Worm (Caenorhabditis elegans) whole organism, L4 larva: ENCODE results near the gene fipr-16.

ENCODE experiments used
- F10B5.3 ChIP-seq: sonication (generic microtip); optimal IDR thresholded peaks from 2 replicates; lab custom pipeline; 2016; ENCODE audit warnings: mild to moderate bottlenecking, missing genetic modification characterization, missing compliant biosample characterization
- Y105C5A.15 ChIP-seq: fragments of 200-800 bp; sonication (Bioruptor generic); IDR thresholded peaks from 2 replicates; pipeline ENCODE4 v1.3.6; 2022; ENCODE audit warnings: missing genetic modification characterization, missing compliant biosample characterization
- Y48G9A.11 ChIP-seq: fragments of 200-800 bp; sonication (Bioruptor generic); IDR thresholded peaks from 2 replicates; pipeline ENCODE4 v1.3.6; 2022; ENCODE audit warnings: missing genetic modification reagents, missing genetic modification characterization, missing compliant biosample characterization
- Y75B8A.6 ChIP-seq: fragments of 200-800 bp; sonication (Bioruptor generic); IDR thresholded peaks from 2 replicates; pipeline ENCODE4 v1.3.6; 2022; ENCODE audit warnings: missing genetic modification reagents, missing genetic modification characterization, missing compliant biosample characterization
- ZK337.2 ChIP-seq: fragments of 200-800 bp; sonication (Bioruptor generic); IDR thresholded peaks from 2 replicates; pipeline ENCODE4 v1.3.6; 2022; ENCODE audit warnings: missing genetic modification reagents, missing genetic modification characterization, missing compliant biosample characterization
- aha-1 ChIP-seq: fragments of 150-350 bp; peaks from one replicate; lab custom pipeline; 2014; ENCODE audit warnings: missing biosample characterization, missing genetic modification characterization
- ama-1 ChIP-seq: fragments of 150-350 bp; optimal IDR thresholded peaks from 2 replicates; lab custom pipeline; 2014; ENCODE audit warnings: inconsistent platforms, mixed read lengths
- ceh-62 ChIP-seq: sonication (generic microtip); optimal IDR thresholded peaks from 2 replicates; lab custom pipeline; 2017; ENCODE audit warnings: missing biosample characterization, missing genetic modification characterization
- ceh-82 ChIP-seq: sonication (generic microtip); optimal IDR thresholded peaks from 2 replicates; lab custom pipeline; 2017; ENCODE audit warnings: missing biosample characterization, missing genetic modification characterization
- ctbp-1 ChIP-seq: fragments of 200-800 bp; sonication (Bioruptor generic); IDR thresholded peaks from 2 replicates; pipeline ENCODE4 v1.3.6; 2022; ENCODE audit warnings: missing genetic modification reagents, missing genetic modification characterization, missing compliant biosample characterization
- daf-16 ChIP-seq, 3 experiments: sonication (generic microtip); optimal IDR thresholded peaks; 2 replicates each; lab custom pipeline; 2016 to 2017; ENCODE audit warnings: missing genetic modification characterization in 3 of 3, missing genetic modification reagents in 3 of 3, mild to moderate bottlenecking in 2 of 3, missing compliant biosample characterization in 2 of 3, missing biosample characterization in 1 of 3, moderate library complexity in 1 of 3
- daf-19 ChIP-seq: fragments of 200-800 bp; sonication (Bioruptor generic); conservative IDR thresholded peaks from 2 replicates; pipeline ENCODE4 v1.3.6; 2022; ENCODE audit warnings: missing genetic modification characterization, missing compliant biosample characterization
- dmd-6 ChIP-seq: fragments of 200-800 bp; sonication (Bioruptor generic); IDR thresholded peaks from 2 replicates; pipeline ENCODE4 v1.3.6; 2022; ENCODE audit warnings: missing genetic modification reagents, missing genetic modification characterization, missing compliant biosample characterization
- dmd-9 ChIP-seq: fragments of 200-800 bp; sonication (Bioruptor generic); IDR thresholded peaks from 2 replicates; pipeline ENCODE4 v1.3.6; 2022; ENCODE audit warnings: missing genetic modification reagents, missing genetic modification characterization, missing compliant biosample characterization
- dpl-1 ChIP-seq: fragments of 150-350 bp; optimal IDR thresholded peaks from 2 replicates; lab custom pipeline; 2014; ENCODE audit warnings: missing biosample characterization, missing genetic modification reagents, missing genetic modification characterization
- dve-1 ChIP-seq: sonication (generic microtip); optimal IDR thresholded peaks from 2 replicates; lab custom pipeline; 2017; ENCODE audit warnings: antibody characterized with exemption, mild to moderate bottlenecking, missing genetic modification characterization, missing compliant biosample characterization; ENCODE audit not compliant: insufficient read depth
- hif-1 ChIP-seq, 2 experiments: sonication (generic microtip); optimal IDR thresholded peaks; 2 replicates each; lab custom pipeline; 2016 to 2017; ENCODE audit warnings: missing compliant biosample characterization in 2 of 2, missing genetic modification characterization in 2 of 2, missing genetic modification reagents in 2 of 2, missing genotype in 2 of 2, mild to moderate bottlenecking in 1 of 2
- hlh-30 ChIP-seq: sonication (generic microtip); optimal IDR thresholded peaks from 2 replicates; lab custom pipeline; 2017; ENCODE audit warnings: antibody characterized with exemption, mild to moderate bottlenecking, missing genetic modification characterization, missing compliant biosample characterization; ENCODE audit not compliant: insufficient read depth
- lim-7 ChIP-seq: fragments of 200-800 bp; sonication (Bioruptor generic); IDR thresholded peaks from 2 replicates; pipeline ENCODE4 v1.3.6; 2022; ENCODE audit warnings: missing genetic modification characterization, missing compliant biosample characterization
- lin-1 ChIP-seq: fragments of 200-800 bp; sonication (Bioruptor generic); IDR thresholded peaks from 2 replicates; pipeline ENCODE4 v1.3.6; 2022; ENCODE audit warnings: missing genetic modification reagents, missing genetic modification characterization, missing compliant biosample characterization
- lin-15B ChIP-seq: fragments of 150-350 bp; sonication (generic microtip); optimal IDR thresholded peaks from 3 replicates; lab custom pipeline; 2014; ENCODE audit warnings: missing biosample characterization, missing genetic modification characterization
- lir-3 ChIP-seq: sonication (generic microtip); optimal IDR thresholded peaks from 2 replicates; lab custom pipeline; 2016; ENCODE audit warnings: mild to moderate bottlenecking, missing genetic modification characterization, missing compliant biosample characterization
- lsy-2 ChIP-seq, 2 experiments: fragments of 150-350 bp in 1 of 2; sonication (generic microtip) in 1 of 2; optimal IDR thresholded peaks; 2 replicates each; lab custom pipeline; 2014 to 2017; ENCODE audit warnings: missing biosample characterization in 2 of 2, missing genetic modification characterization in 2 of 2
- madf-5 ChIP-seq, 2 experiments: fragments of 200-800 bp; sonication (Bioruptor generic); IDR thresholded peaks; 2 replicates each; pipeline ENCODE4 v1.3.6; 2022; ENCODE audit warnings: missing compliant biosample characterization in 2 of 2, missing genetic modification characterization in 2 of 2
- mdl-1 ChIP-seq, 2 experiments: fragments of 150-350 bp in 1 of 2; sonication (generic microtip) in 1 of 2; optimal IDR thresholded peaks; 2 replicates each; lab custom pipeline; 2014 to 2017; ENCODE audit warnings: missing biosample characterization in 2 of 2, missing genetic modification characterization in 2 of 2
- mdt-29 ChIP-seq: fragments of 200-800 bp; sonication (Bioruptor generic); IDR thresholded peaks from 2 replicates; pipeline ENCODE4 v1.3.6; 2022; ENCODE audit warnings: missing genetic modification reagents, missing genetic modification characterization, missing compliant biosample characterization
- mep-1 ChIP-seq: fragments of 150-350 bp; sonication (generic microtip); optimal IDR thresholded peaks from 3 replicates; lab custom pipeline; 2014; ENCODE audit warnings: missing biosample characterization, missing genetic modification characterization
- mes-2 ChIP-seq: sonication (generic microtip); optimal IDR thresholded peaks from 2 replicates; lab custom pipeline; 2016; ENCODE audit warnings: missing genotype, mild to moderate bottlenecking, missing genetic modification characterization, missing compliant biosample characterization; ENCODE audit not compliant: poor library complexity, severe bottlenecking
- mxl-2 ChIP-seq: fragments of 200-800 bp; sonication (Bioruptor generic); conservative IDR thresholded peaks from 2 replicates; pipeline ENCODE4 v1.3.6; 2022; ENCODE audit warnings: missing genetic modification reagents, missing genetic modification characterization, missing compliant biosample characterization
- nhr-102 ChIP-seq: sonication (generic microtip); optimal IDR thresholded peaks from 2 replicates; lab custom pipeline; 2016; ENCODE audit warnings: mild to moderate bottlenecking, missing genetic modification characterization, moderate library complexity, missing compliant biosample characterization
- nhr-28 ChIP-seq: fragments of 150-350 bp; optimal IDR thresholded peaks from 2 replicates; lab custom pipeline; 2014; ENCODE audit warnings: missing biosample characterization, missing genetic modification characterization
- nhr-48 ChIP-seq: sonication (generic microtip); optimal IDR thresholded peaks from 2 replicates; lab custom pipeline; 2016; ENCODE audit warnings: mild to moderate bottlenecking, missing genetic modification characterization, missing compliant biosample characterization
- nhr-76 ChIP-seq: fragments of 150-350 bp; optimal IDR thresholded peaks from 2 replicates; lab custom pipeline; 2014; ENCODE audit warnings: missing biosample characterization, missing genetic modification characterization
- pha-4 ChIP-seq, 2 experiments: fragments of 150-350 bp in 1 of 2; fragments of 200-800 bp in 1 of 2; sonication (Bioruptor generic) in 1 of 2; IDR thresholded peaks in 1 of 2; optimal IDR thresholded peaks in 1 of 2; 2 replicates each; pipeline versions ENCODE4 v1.3.6 to Lab custom; 2014 to 2022; ENCODE audit warnings: missing genetic modification characterization in 2 of 2, missing genetic modification reagents in 2 of 2, missing biosample characterization in 1 of 2, missing compliant biosample characterization in 1 of 2
- rbr-2 ChIP-seq: sonication (generic microtip); optimal IDR thresholded peaks from 2 replicates; lab custom pipeline; 2016; ENCODE audit warnings: missing genotype, missing genetic modification characterization, missing compliant biosample characterization
- saeg-2 ChIP-seq: fragments of 200-800 bp; sonication (Bioruptor generic); IDR thresholded peaks from 2 replicates; pipeline ENCODE4 v1.3.6; 2022; ENCODE audit warnings: missing genetic modification reagents, missing genetic modification characterization, missing compliant biosample characterization
- skn-1 ChIP-seq: fragments of 150-350 bp; optimal IDR thresholded peaks from 2 replicates; lab custom pipeline; 2014; ENCODE audit warnings: missing biosample characterization, missing genetic modification characterization
- snpc-4 ChIP-seq: fragments of 150-350 bp; optimal IDR thresholded peaks from 2 replicates; lab custom pipeline; 2014; ENCODE audit warnings: missing biosample characterization, missing genetic modification characterization
- tra-1 ChIP-seq: fragments of 200-800 bp; sonication (Bioruptor generic); IDR thresholded peaks from 2 replicates; pipeline ENCODE4 v1.3.6; 2022; ENCODE audit warnings: missing genetic modification reagents, missing genetic modification characterization, missing compliant biosample characterization
- unc-62 ChIP-seq, 3 experiments: fragments of 150-350 bp in 1 of 3; sonication (generic microtip); optimal IDR thresholded peaks in 2 of 3; peaks in 1 of 3; 1 replicate in 1 of 3; 2 replicates in 2 of 3; lab custom pipeline; 2014 to 2017; ENCODE audit warnings: missing biosample characterization in 3 of 3, missing genetic modification characterization in 3 of 3, missing genetic modification reagents in 3 of 3, missing genotype in 1 of 3
- zip-11 ChIP-seq: fragments of 200-800 bp; sonication (Bioruptor generic); IDR thresholded peaks from 2 replicates; pipeline ENCODE4 v1.3.6; 2022; ENCODE audit warnings: missing genetic modification characterization, missing compliant biosample characterization
- ztf-11 ChIP-seq: fragments of 150-350 bp; optimal IDR thresholded peaks from 2 replicates; lab custom pipeline; 2014; ENCODE audit warnings: missing biosample characterization, missing genetic modification characterization

Gene fipr-16

ce11 chrIII:8555682-8556081, 35.1 kb downstream of the fipr-16 start:
- TF ChIP-seq lin-1 (GFP tag; lab: Robert Waterston, UW) (no peak), aha-1 (tag; lab: Kevin White, UChicago) (no peak), rbr-2 (no peak), lin-15B (tag; lab: Kevin White, UChicago) (no peak), tra-1 (GFP tag; lab: Robert Waterston, UW) (no peak)

- no peak for TF ChIP-seq nhr-48
- no peak for TF ChIP-seq ZK337.2
- TF ChIP-seq Y105C5A.15 (GFP tag; lab: Robert Waterston, UW), result no peak
- no peak for TF ChIP-seq ceh-82 (tag; lab: Kevin White, UChicago)
- TF ChIP-seq skn-1 (tag; lab: Kevin White, UChicago), result no peak
- no peak for TF ChIP-seq ztf-11 (tag; lab: Kevin White, UChicago)
- no peak for TF ChIP-seq F10B5.3
- no peak for TF ChIP-seq nhr-76
- no peak for TF ChIP-seq dmd-9 (GFP tag; lab: Robert Waterston, UW)
- no peak for TF ChIP-seq madf-5 (GFP tag; IDR thresholded peaks at IDR 0.05; lab: Robert Waterston, UW)
- no peak for TF ChIP-seq Y48G9A.11 (GFP tag; lab: Robert Waterston, UW)
- TF ChIP-seq snpc-4 (tag; lab: Kevin White, UChicago), result no peak
- TF ChIP-seq lim-7 (GFP tag; lab: Robert Waterston, UW), result no peak
Measured at ce11 chrIII:8554472-8554871, 36.3 kb downstream of the fipr-16 start, which contains the start of gene gsto-2. Gene gsto-2, plus strand, starts transcription at chrIII:8554772.

ce11 chrIII:8552125-8552524, 38.7 kb downstream of the fipr-16 start, which contains the start of gene C02D5.4:
Gene C02D5.4, plus strand, starts transcription at chrIII:8552165.
- TF ChIP-seq aha-1 (tag; lab: Kevin White, UChicago) (peak; percentile 41), mdt-29 (no peak), lim-7 (GFP tag; lab: Robert Waterston, UW) (no peak), mxl-2 (GFP tag; lab: Robert Waterston, UW) (no peak), dmd-6 (GFP tag; lab: Robert Waterston, UW) (peak; percentile 45), lsy-2 (tag; optimal IDR thresholded peaks at IDR 0.05; lab: Kevin White, UChicago) (no peak), unc-62 (GFP tag; optimal IDR thresholded peaks at IDR 0.05 in 1 of 2; lab: Kevin White, UChicago) (peak in 1 of 2 experiments; percentile 71), unc-62 (tag; optimal IDR thresholded peaks at IDR 0.05; lab: Kevin White, UChicago) (no peak), nhr-102 (peak; percentile 9), hlh-30 (tag; lab: Kevin White, UChicago) (peak; percentile 20), daf-16 (GFP tag; optimal IDR thresholded peaks at IDR 0.05; lab: Kevin White, UChicago) (no peak), daf-16 (tag; optimal IDR thresholded peaks at IDR 0.05; lab: Kevin White, UChicago) (peak; percentile 73), zip-11 (GFP tag; lab: Robert Waterston, UW) (no peak), dve-1 (tag; lab: Kevin White, UChicago) (peak; percentile 38)

ce11 chrIII:8551705-8552104, 39.1 kb downstream of the fipr-16 start:
- TF ChIP-seq nhr-28 (tag; lab: Kevin White, UChicago) (peak; percentile 97), pha-4 (GFP tag; IDR thresholded peaks at IDR 0.05; lab: Robert Waterston, UW) (no peak), pha-4 (tag; optimal IDR thresholded peaks at IDR 0.05; lab: Kevin White, UChicago) (no peak), dpl-1 (GFP tag; lab: Kevin White, UChicago) (no peak), ama-1 (lab: Kevin White, UChicago) (no peak)

ce11 chrIII:8545515-8545914, 45.3 kb downstream of the fipr-16 start, which contains the start of gene ZC21.6:
Gene ZC21.6, minus strand, starts transcription at chrIII:8545615.
- no peak for TF ChIP-seq hif-1 (tag; optimal IDR thresholded peaks at IDR 0.05; lab: Kevin White, UChicago)
- no peak for TF ChIP-seq ZK337.2
- TF ChIP-seq ceh-62, result no peak
- no peak for TF ChIP-seq daf-19 (GFP tag; lab: Robert Waterston, UW)
- TF ChIP-seq mep-1 (tag; lab: Kevin White, UChicago), result no peak
- no peak for TF ChIP-seq saeg-2 (GFP tag; lab: Robert Waterston, UW)
- no peak for TF ChIP-seq ctbp-1 (GFP tag; lab: Robert Waterston, UW)
- TF ChIP-seq mdt-29, result no peak
- no peak for TF ChIP-seq lim-7 (GFP tag; lab: Robert Waterston, UW)
- no peak for TF ChIP-seq lir-3 (tag; lab: Kevin White, UChicago)
- no peak for TF ChIP-seq Y75B8A.6 (GFP tag; lab: Robert Waterston, UW)
- no peak for TF ChIP-seq nhr-48
- TF ChIP-seq nhr-102, result no peak
- TF ChIP-seq nhr-76, result no peak
- no peak for TF ChIP-seq aha-1 (tag; lab: Kevin White, UChicago)
- TF ChIP-seq mxl-2 (GFP tag; lab: Robert Waterston, UW), result no peak
- TF ChIP-seq mdl-1 (tag; optimal IDR thresholded peaks at IDR 0.05; lab: Kevin White, UChicago), result no peak
- TF ChIP-seq mes-2 (tag; lab: Kevin White, UChicago), result no peak
